Fruit fly (Drosophila melanogaster) whole organism, wandering third instar larva: Measurements from ENCODE around the gene CG10164.

Source experiments
- Abd-B ChIP-seq: fragments of >200 bp; optimal IDR thresholded peaks from 2 replicates; lab custom pipeline; 2017; ENCODE audit warnings: missing biosample characterization, missing genetic modification characterization
- CG32264 ChIP-seq: fragments of 200-800 bp; sonication (Bioruptor generic); optimal IDR thresholded peaks from 2 replicates; lab custom pipeline; 2016; ENCODE audit warnings: missing biosample characterization, missing genetic modification characterization
- CG9705 ChIP-seq: fragments of 200-800 bp; sonication (Bioruptor generic); optimal IDR thresholded peaks from 2 replicates; lab custom pipeline; 2018; ENCODE audit warnings: missing biosample characterization, mild to moderate bottlenecking, missing genetic modification characterization
- CrebA ChIP-seq: fragments of 200-800 bp; sonication (Bioruptor generic); optimal IDR thresholded peaks from 2 replicates; lab custom pipeline; 2016; ENCODE audit warnings: missing biosample characterization, mild to moderate bottlenecking, missing genetic modification characterization, borderline replicate concordance
- Dfd ChIP-seq: fragments of >200 bp; optimal IDR thresholded peaks from 2 replicates; lab custom pipeline; 2017; ENCODE audit warnings: missing biosample characterization, missing genetic modification characterization
- Dif ChIP-seq: fragments of 200-275, 200-300 bp; sonication (Bioruptor generic); optimal IDR thresholded peaks from 2 replicates; lab custom pipeline; 2018; ENCODE audit warnings: missing biosample characterization, missing genetic modification characterization; ENCODE audit not compliant: partially characterized antibody
- GATAd ChIP-seq: sonication (Bioruptor generic); optimal IDR thresholded peaks from 2 replicates; lab custom pipeline; 2016; ENCODE audit warnings: missing biosample characterization, missing genetic modification characterization
- HLH106 ChIP-seq: fragments of 200-800 bp; optimal IDR thresholded peaks from 3 replicates; lab custom pipeline; 2019; ENCODE audit warnings: missing biosample characterization, mild to moderate bottlenecking, missing genetic modification characterization, moderate library complexity
- Hnf4 ChIP-seq: fragments of 200-800 bp; sonication (Bioruptor generic); optimal IDR thresholded peaks from 2 replicates; lab custom pipeline; 2016; ENCODE audit warnings: missing biosample characterization, mild to moderate bottlenecking, missing genetic modification characterization
- Hr78 ChIP-seq: fragments of >200 bp; optimal IDR thresholded peaks from 2 replicates; lab custom pipeline; 2017; ENCODE audit warnings: missing biosample characterization, missing genetic modification characterization
- Hr83 ChIP-seq: fragments of 200-300 bp; sonication (Bioruptor generic); optimal IDR thresholded peaks from 2 replicates; lab custom pipeline; 2016; ENCODE audit warnings: missing biosample characterization, mild to moderate bottlenecking, missing genetic modification characterization, moderate library complexity; ENCODE audit not compliant: poor library complexity, severe bottlenecking
- Mio ChIP-seq: sonication (Bioruptor generic); optimal IDR thresholded peaks from 2 replicates; lab custom pipeline; 2016; ENCODE audit warnings: missing biosample characterization, missing genetic modification characterization
- Myc ChIP-seq: fragments of >200 bp; optimal IDR thresholded peaks from 2 replicates; lab custom pipeline; 2017
- N ChIP-seq: fragments of >200 bp; optimal IDR thresholded peaks from 2 replicates; lab custom pipeline; 2018; ENCODE audit warnings: missing biosample characterization, missing external identifiers, missing genetic modification characterization
- OdsH ChIP-seq: fragments of 200-800 bp; sonication (Bioruptor generic); optimal IDR thresholded peaks from 2 replicates; lab custom pipeline; 2016; ENCODE audit warnings: missing biosample characterization, mild to moderate bottlenecking, missing genetic modification characterization
- Rel ChIP-seq, 2 experiments: fragments of 200-800 bp; sonication (Bioruptor generic) in 1 of 2; optimal IDR thresholded peaks; 2 replicates in 1 of 2; 3 replicates in 1 of 2; lab custom pipeline; 2016 to 2019; ENCODE audit warnings: mild to moderate bottlenecking in 2 of 2, missing biosample characterization in 2 of 2, missing genetic modification characterization in 2 of 2, moderate library complexity in 1 of 2
- br ChIP-seq: fragments of 200-800 bp; sonication (Bioruptor generic); optimal IDR thresholded peaks from 2 replicates; lab custom pipeline; 2016; ENCODE audit warnings: missing biosample characterization, missing genetic modification characterization
- brk ChIP-seq: fragments of 200-800 bp; sonication (Bioruptor generic); optimal IDR thresholded peaks from 2 replicates; lab custom pipeline; 2016; ENCODE audit warnings: missing biosample characterization, mild to moderate bottlenecking, missing genetic modification characterization
- dl ChIP-seq, 2 experiments: fragments of 175-275, 200-275 bp in 1 of 2; fragments of 200-275 bp in 1 of 2; sonication (Bioruptor generic); optimal IDR thresholded peaks; lab custom pipeline; 2018; ENCODE audit warnings: mild to moderate bottlenecking in 2 of 2, missing biosample characterization in 2 of 2, missing genetic modification characterization in 2 of 2, moderate library complexity in 2 of 2; ENCODE audit not compliant: partially characterized antibody in 2 of 2, insufficient read depth in 1 of 2
- dmrt93B ChIP-seq: fragments of 200-800 bp; sonication (Bioruptor generic); optimal IDR thresholded peaks from 2 replicates; lab custom pipeline; 2018; ENCODE audit warnings: missing biosample characterization, mild to moderate bottlenecking, missing genetic modification characterization
- dsf ChIP-seq: sonication (Bioruptor generic); optimal IDR thresholded peaks from 2 replicates; lab custom pipeline; 2016; ENCODE audit warnings: missing biosample characterization, missing genetic modification characterization, borderline replicate concordance
- ey ChIP-seq: fragments of 200-800 bp; sonication (Bioruptor generic); optimal IDR thresholded peaks from 2 replicates; lab custom pipeline; 2016; ENCODE audit warnings: missing biosample characterization, missing genetic modification characterization
- h ChIP-seq: fragments of 200-800 bp; sonication (Bioruptor generic); optimal IDR thresholded peaks from 3 replicates; lab custom pipeline; 2016; ENCODE audit warnings: missing biosample characterization, mild to moderate bottlenecking, missing genetic modification characterization
- jim ChIP-seq: fragments of 175-275, 200-325 bp; sonication (Bioruptor generic); optimal IDR thresholded peaks from 2 replicates; lab custom pipeline; 2016; ENCODE audit warnings: missing biosample characterization, mild to moderate bottlenecking, missing genetic modification characterization
- lola ChIP-seq: fragments of >200 bp; optimal IDR thresholded peaks from 2 replicates; lab custom pipeline; 2017; ENCODE audit warnings: missing biosample characterization, missing genetic modification characterization
- pan ChIP-seq: fragments of >200 bp; optimal IDR thresholded peaks from 2 replicates; lab custom pipeline; 2017
- rgr ChIP-seq: fragments of 200-800 bp; sonication (Bioruptor generic); optimal IDR thresholded peaks from 3 replicates; lab custom pipeline; 2016; ENCODE audit warnings: missing biosample characterization, mild to moderate bottlenecking, missing genetic modification characterization
- sage ChIP-seq: fragments of 200-800 bp; sonication (Bioruptor generic); optimal IDR thresholded peaks from 2 replicates; lab custom pipeline; 2016; ENCODE audit warnings: missing biosample characterization, mild to moderate bottlenecking, missing genetic modification characterization
- tai ChIP-seq: sonication (Bioruptor generic); optimal IDR thresholded peaks from 2 replicates; lab custom pipeline; 2016; ENCODE audit warnings: missing biosample characterization, missing genetic modification characterization
- usp ChIP-seq: fragments of >200 bp; optimal IDR thresholded peaks from 2 replicates; lab custom pipeline; 2017; ENCODE audit warnings: missing biosample characterization, missing genetic modification characterization
- woc ChIP-seq: sonication (Bioruptor generic); optimal IDR thresholded peaks from 2 replicates; lab custom pipeline; 2016; ENCODE audit warnings: missing biosample characterization, mild to moderate bottlenecking, missing genetic modification characterization

Gene CG10164

DNA sequence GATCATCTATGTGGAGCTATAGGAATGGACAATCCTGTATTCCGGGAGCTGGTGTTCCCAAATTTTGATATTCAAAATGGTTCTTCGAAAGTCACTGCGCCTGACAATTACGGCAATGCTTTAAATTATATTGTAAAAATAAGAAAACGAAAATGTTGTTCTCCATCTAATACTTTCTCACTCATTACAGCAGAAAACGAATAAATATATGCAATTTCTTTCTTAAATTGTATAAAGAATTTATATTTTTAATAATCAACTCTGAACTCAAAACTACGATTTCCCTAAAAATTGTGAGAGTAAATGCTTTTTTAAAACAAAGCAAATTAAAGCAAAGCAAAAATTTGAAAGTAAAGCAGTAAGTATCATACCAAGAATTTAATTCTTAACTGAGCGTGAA lies at the start of gene CG10164:
Gene CG10164, minus strand, starts transcription at position 101 of the 400 bp plus-strand sequence.
- no peak for TF ChIP-seq CrebA (GFP tag; lab: Kevin White, UChicago)

DNA sequence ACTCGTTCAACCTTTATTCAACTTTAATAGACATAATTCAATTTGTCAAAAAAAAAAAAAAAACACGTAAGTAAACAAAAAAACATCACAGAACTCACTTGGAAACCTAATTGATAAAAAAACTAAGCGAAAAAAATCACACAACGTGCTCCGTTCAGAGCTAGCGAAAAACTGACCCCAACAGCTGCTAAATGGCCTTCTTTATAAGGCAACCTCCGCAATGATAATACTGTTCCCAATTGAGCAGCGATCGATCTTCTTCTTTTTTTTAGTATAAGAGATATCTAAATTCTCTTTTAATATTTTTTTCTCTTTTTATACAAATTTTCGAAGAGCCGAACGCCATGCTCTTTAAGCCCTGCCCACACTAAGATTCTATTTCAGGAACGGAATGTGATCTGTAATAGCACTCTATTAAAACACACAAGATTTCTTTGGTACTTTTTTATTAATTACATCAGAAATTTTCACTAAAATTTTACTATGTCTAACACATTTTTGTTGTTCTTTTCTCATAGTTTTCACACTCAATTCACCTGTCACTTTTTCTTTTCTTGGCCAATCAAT lies 48.7 kb upstream of the CG10164 start, which contains the start of gene CG10184:
Gene CG10184, minus strand, starts transcription at position 181 of the 567 bp plus-strand sequence.
- TF ChIP-seq Hr78 (GFP tag; lab: Kevin White, UChicago) (no peak), Hr83 (no peak), N (GFP tag; lab: Kevin White, UChicago) (no peak), Abd-B (no peak), GATAd (no peak), rgr (GFP tag; lab: Kevin White, UChicago) (no peak), Mio (no peak), tai (GFP tag; lab: Kevin White, UChicago) (no peak), Dfd (no peak), dsf (GFP tag; lab: Kevin White, UChicago) (no peak), lola (GFP tag; lab: Kevin White, UChicago) (no peak)

DNA sequence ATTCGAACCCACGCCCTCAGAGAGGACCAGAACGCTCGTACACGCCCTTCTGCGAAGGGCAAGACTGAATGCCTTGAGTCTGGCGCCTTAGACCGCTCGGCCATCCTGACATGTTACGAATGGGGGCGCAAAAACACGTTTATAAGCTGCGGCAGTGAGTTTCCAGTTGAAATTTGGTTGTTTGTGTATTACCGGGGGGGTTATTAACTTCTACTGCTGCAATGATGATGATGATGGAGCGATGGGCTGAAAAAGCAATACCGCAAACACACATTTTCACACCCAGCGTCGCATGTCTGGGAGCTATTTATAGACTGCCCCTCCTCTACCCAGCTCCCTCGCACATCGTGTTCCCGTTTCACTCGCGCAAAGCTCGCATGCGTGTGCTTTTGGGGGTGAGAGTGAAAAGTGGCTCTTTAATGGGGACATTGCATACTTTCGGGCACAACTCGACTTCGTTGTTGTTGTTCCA lies 44.6 kb upstream of the CG10164 start:
- peak; percentile 21 for TF ChIP-seq CrebA (GFP tag; lab: Kevin White, UChicago)
- TF ChIP-seq br (GFP tag; lab: Kevin White, UChicago): no peak
- peak; percentile 81 for TF ChIP-seq Myc (lab: Kevin White, UChicago)
- no peak for TF ChIP-seq Abd-B
- no peak for TF ChIP-seq CG9705 (GFP tag; lab: Kevin White, UChicago)
- TF ChIP-seq dmrt93B (GFP tag; lab: Kevin White, UChicago): no peak
- no peak for TF ChIP-seq OdsH (GFP tag; lab: Kevin White, UChicago)
- peak; percentile 30 for TF ChIP-seq Dif (GFP tag; lab: Kevin White, UChicago)
- TF ChIP-seq sage (GFP tag; lab: Kevin White, UChicago): no peak
- TF ChIP-seq jim (GFP tag; lab: Kevin White, UChicago): no peak
- no peak for TF ChIP-seq Hnf4 (GFP tag; lab: Kevin White, UChicago)
- TF ChIP-seq brk (GFP tag; lab: Kevin White, UChicago): no peak
- peak; percentile 33 for TF ChIP-seq N (GFP tag; lab: Kevin White, UChicago)
- TF ChIP-seq h (GFP tag; lab: Kevin White, UChicago): peak; percentile 55
- TF ChIP-seq lola (GFP tag; lab: Kevin White, UChicago): no peak
- TF ChIP-seq Hr83: no peak
- TF ChIP-seq Mio: no peak
- no peak for TF ChIP-seq HLH106 (tag; lab: Kevin White, UChicago)
- no peak for TF ChIP-seq ey (GFP tag; lab: Kevin White, UChicago)
- no peak for TF ChIP-seq pan
- TF ChIP-seq CG32264: no peak
- TF ChIP-seq usp (GFP tag; lab: Kevin White, UChicago): no peak
- TF ChIP-seq Dfd: no peak
- no peak for TF ChIP-seq dsf (GFP tag; lab: Kevin White, UChicago)

dm6 chr3R:23598934-23599333 lies 42.2 kb upstream of the CG10164 start, which contains the start of gene CG10183:
Gene CG10183 (minus strand): TSS chr3R:23599034.
- TF ChIP-seq dmrt93B (GFP tag; lab: Kevin White, UChicago) (no peak), Rel (GFP tag; optimal IDR thresholded peaks at IDR 0.05; lab: Kevin White, UChicago) (no peak), Rel (tag; optimal IDR thresholded peaks at IDR 0.05; lab: Kevin White, UChicago) (peak; percentile 64)
- TF ChIP-seq, all 38 proteins: peak for 1

dm6 chr3R:23596173-23596572 lies 39.4 kb upstream of the CG10164 start, which contains the start of gene CG16723:
Gene CG16723 (minus strand): TSS chr3R:23596273.
- TF ChIP-seq Hr83: no peak
- TF ChIP-seq sage (GFP tag; lab: Kevin White, UChicago): no peak
- TF ChIP-seq Mio: no peak
- TF ChIP-seq CG9705 (GFP tag; lab: Kevin White, UChicago): no peak
- TF ChIP-seq dl (GFP tag; optimal IDR thresholded peaks at IDR 0.05; lab: Kevin White, UChicago; ENCODE audit: insufficient read depth in 1 of 2, partially characterized antibody in 2 of 2): no peak
- no peak for TF ChIP-seq CrebA (GFP tag; lab: Kevin White, UChicago)
- no peak for TF ChIP-seq woc (GFP tag; lab: Kevin White, UChicago)
- no peak for TF ChIP-seq GATAd
